Worm (Caenorhabditis elegans): ENCODE results near the gene lst-6.
"Not testable (repeated sequence)": the region's sequence is repeated elsewhere in the genome, so short reads cannot be mapped to it uniquely, and the experiment has no call there.

DNA sequence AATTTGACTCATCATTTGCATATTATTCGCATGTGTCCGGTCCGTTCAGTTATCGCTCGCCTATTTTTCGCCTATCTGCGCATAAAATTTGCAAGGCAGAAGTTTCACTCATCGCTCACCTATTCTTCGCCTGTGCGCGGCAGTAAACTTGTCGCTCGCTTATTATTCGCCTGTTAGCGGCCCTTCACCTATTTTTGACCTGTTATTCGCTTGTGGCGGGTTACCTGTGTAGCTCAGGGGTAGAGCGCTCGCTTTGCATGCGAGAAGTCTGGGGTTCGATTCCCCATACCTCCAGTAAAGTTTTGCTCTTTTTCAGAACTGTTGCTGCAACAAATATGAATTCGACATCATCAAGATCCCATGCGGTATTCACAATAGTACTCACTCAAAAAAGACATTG, 20.9 kb downstream of the lst-6 start:
- TF ChIP-seq flt-1 (GFP tag; IDR thresholded peaks at IDR 0.05) = peak; percentile 98
- peak; percentile 90 for TF ChIP-seq tbx-11 (GFP tag; IDR thresholded peaks at IDR 0.05)
- TF ChIP-seq ceh-13 (GFP tag; optimal IDR thresholded peaks at IDR 0.05) = peak; percentile 77
- TF ChIP-seq pes-1 (GFP tag; IDR thresholded peaks at IDR 0.05) = peak; percentile 96
- peak; percentile 97 for TF ChIP-seq hmg-4 (GFP tag; optimal IDR thresholded peaks at IDR 0.05)
- TF ChIP-seq aly-1 (tag; optimal IDR thresholded peaks at IDR 0.05) = peak; percentile 81
- not testable (repeated sequence) for TF ChIP-seq ama-1 (optimal IDR thresholded peaks at IDR 0.05)
- TF ChIP-seq hmbx-1 (tag; optimal IDR thresholded peaks at IDR 0.05) = peak; percentile 68
- peak; percentile 89 for TF ChIP-seq tbx-37 (GFP tag; conservative IDR thresholded peaks at IDR 0.05)
